Worm (Caenorhabditis elegans) whole organism, L3 larva: ENCODE measurements around the gene F29A7.8.

Experiments used
- elt-3 ChIP-seq, 3 experiments: fragments of 150-350 bp in 1 of 3; sonication (generic microtip) in 2 of 3; optimal IDR thresholded peaks; 2 replicates in 2 of 3; 4 replicates in 1 of 3; lab custom pipeline; 2014 to 2017; ENCODE audit warnings: missing biosample characterization in 3 of 3, missing genetic modification characterization in 3 of 3
- nhr-237 ChIP-seq: fragments of 150-350 bp; optimal IDR thresholded peaks from 2 replicates; lab custom pipeline; 2014; ENCODE audit warnings: missing biosample characterization, missing genetic modification characterization

- TF ChIP-seq nhr-237 (tag; lab: Kevin White, UChicago) (no peak), elt-3 (tag; optimal IDR thresholded peaks at IDR 0.05; lab: Kevin White, UChicago) (no peak)
Observed at ce11 chrII:2777846-2778245, 20.0 kb upstream of the F29A7.8 start, which contains the start of gene F08D12.4.
